Fruit fly (Drosophila melanogaster) whole organism, embryonic: ENCODE measurements around the gene DhpD.
A peak's percentile ranks its signal among the peaks of the same experiment; 100 is the strongest.

Experiments used
- Atf3 ChIP-seq: fragments of 200-800 bp; sonication (Bioruptor generic); optimal IDR thresholded peaks from 3 replicates; lab custom pipeline; 2016; ENCODE audit warnings: missing biosample characterization, missing genetic modification characterization
- Bteb2 ChIP-seq: fragments of 200-800 bp; sonication (Bioruptor generic); optimal IDR thresholded peaks from 2 replicates; lab custom pipeline; 2016; ENCODE audit warnings: missing biosample characterization, missing genetic modification characterization
- CG13424 ChIP-seq: fragments of 200-800 bp; sonication (Bioruptor generic); optimal IDR thresholded peaks from 2 replicates; lab custom pipeline; 2019; ENCODE audit warnings: missing biosample characterization, mild to moderate bottlenecking, missing genetic modification characterization, moderate library complexity
- CG14050 ChIP-seq: fragments of 200-800 bp; sonication (Bioruptor generic); IDR thresholded peaks from 3 replicates; pipeline ENCODE4 v1.3.6; 2022; ENCODE audit warnings: missing biosample characterization, missing genetic modification characterization
- CG1603 ChIP-seq: fragments of 200-800 bp; sonication (Bioruptor generic); optimal IDR thresholded peaks from 2 replicates; lab custom pipeline; 2019; ENCODE audit warnings: missing biosample characterization, mild to moderate bottlenecking, missing genetic modification characterization, moderate library complexity
- CG16863 ChIP-seq: fragments of 200-800 bp; sonication (Bioruptor generic); optimal IDR thresholded peaks from 3 replicates; lab custom pipeline; 2016; ENCODE audit warnings: missing biosample characterization, missing genetic modification characterization
- CG17829 ChIP-seq: fragments of 200-800 bp; optimal IDR thresholded peaks from 2 replicates; lab custom pipeline; 2019; ENCODE audit warnings: missing biosample characterization, mild to moderate bottlenecking, missing genetic modification characterization, moderate library complexity
- CG18476 ChIP-seq: fragments of 200-800 bp; sonication (Bioruptor generic); optimal IDR thresholded peaks from 2 replicates; lab custom pipeline; 2016; ENCODE audit warnings: missing biosample characterization, mild to moderate bottlenecking, missing genetic modification characterization
- CG2199 ChIP-seq: fragments of 200-800 bp; sonication (Bioruptor generic); IDR thresholded peaks from 3 replicates; pipeline ENCODE4 v1.3.6; 2022; ENCODE audit warnings: missing biosample characterization, missing genetic modification characterization
- CG2678 ChIP-seq: fragments of 200-800 bp; sonication (Bioruptor generic); optimal IDR thresholded peaks from 3 replicates; lab custom pipeline; 2019; ENCODE audit warnings: missing biosample characterization, mild to moderate bottlenecking, missing genetic modification characterization, moderate library complexity
- CG30020 ChIP-seq: fragments of 200-800 bp; optimal IDR thresholded peaks from 2 replicates; lab custom pipeline; 2019; ENCODE audit warnings: missing biosample characterization, mild to moderate bottlenecking, missing genetic modification characterization, moderate library complexity
- CG30403 ChIP-seq: fragments of 200-800 bp; sonication (Bioruptor generic); optimal IDR thresholded peaks from 3 replicates; lab custom pipeline; 2016; ENCODE audit warnings: missing biosample characterization, missing genetic modification characterization
- CG32532 ChIP-seq: fragments of 200-800 bp; sonication (Bioruptor generic); IDR thresholded peaks from 2 replicates; pipeline ENCODE4 v1.3.6; 2022; ENCODE audit warnings: missing biosample characterization, missing genetic modification characterization
- CG4404 ChIP-seq: fragments of 200-800 bp; sonication (Bioruptor generic); IDR thresholded peaks from 2 replicates; pipeline ENCODE4 v1.3.6; 2022; ENCODE audit warnings: missing biosample characterization, missing genetic modification characterization
- CG5180 ChIP-seq: fragments of 200-800 bp; sonication (Bioruptor generic); optimal IDR thresholded peaks from 3 replicates; lab custom pipeline; 2017; ENCODE audit warnings: missing biosample characterization, missing genetic modification characterization, mild to moderate bottlenecking, moderate library complexity, missing genetic modification reagents
- CG6175 ChIP-seq: fragments of 200-800 bp; sonication (Bioruptor generic); IDR thresholded peaks from 3 replicates; pipeline ENCODE4 v1.3.6; 2022; ENCODE audit warnings: missing biosample characterization, missing genetic modification characterization
- CG7271 ChIP-seq: fragments of 200-800 bp; sonication (Bioruptor generic); optimal IDR thresholded peaks from 2 replicates; lab custom pipeline; 2018; ENCODE audit warnings: missing biosample characterization, mild to moderate bottlenecking, missing genetic modification characterization, moderate library complexity
- CG7556 ChIP-seq: fragments of 200-800 bp; sonication (Bioruptor generic); optimal IDR thresholded peaks from 2 replicates; lab custom pipeline; 2017; ENCODE audit warnings: missing biosample characterization, mild to moderate bottlenecking, missing genetic modification characterization
- CG7963 ChIP-seq: fragments of 200-800 bp; sonication (Bioruptor generic); IDR thresholded peaks from 3 replicates; pipeline ENCODE4 v1.3.6; 2022; ENCODE audit warnings: missing biosample characterization, missing genetic modification characterization; ENCODE audit not compliant: partially characterized antibody
- CoRest ChIP-seq: fragments of 200-800 bp; sonication (Bioruptor generic); optimal IDR thresholded peaks from 3 replicates; lab custom pipeline; 2018; ENCODE audit warnings: missing biosample characterization, mild to moderate bottlenecking, missing genetic modification characterization, moderate library complexity
- Dad ChIP-seq: fragments of 200-800 bp; sonication (Bioruptor generic); optimal IDR thresholded peaks from 3 replicates; lab custom pipeline; 2016; ENCODE audit warnings: missing biosample characterization, missing genetic modification characterization
- Dek ChIP-seq: fragments of 200-800 bp; sonication (Bioruptor generic); optimal IDR thresholded peaks from 3 replicates; lab custom pipeline; 2019; ENCODE audit warnings: missing biosample characterization, mild to moderate bottlenecking, missing genetic modification characterization, moderate library complexity
- Drgx ChIP-seq: fragments of 200-800 bp; sonication (Bioruptor generic); IDR thresholded peaks from 2 replicates; pipeline ENCODE4 v1.3.6; 2022; ENCODE audit warnings: missing biosample characterization, missing genetic modification characterization
- Hmx ChIP-seq: fragments of 200-800 bp; sonication (Bioruptor generic); optimal IDR thresholded peaks from 2 replicates; lab custom pipeline; 2016; ENCODE audit warnings: missing biosample characterization, missing genetic modification characterization
- Hr51 ChIP-seq, 2 experiments: fragments of 200-800 bp; sonication (Bioruptor generic); optimal IDR thresholded peaks; 2 replicates in 1 of 2; 3 replicates in 1 of 2; lab custom pipeline; 2016 to 2018; ENCODE audit warnings: missing biosample characterization in 2 of 2, missing genetic modification characterization in 2 of 2, mild to moderate bottlenecking in 1 of 2, moderate library complexity in 1 of 2
- MBD-R2 ChIP-seq: fragments of 200-800 bp; sonication (Bioruptor generic); IDR thresholded peaks from 2 replicates; pipeline ENCODE4 v1.3.6; 2022; ENCODE audit warnings: missing biosample characterization, missing genetic modification characterization
- NFAT ChIP-seq: fragments of 200-800 bp; sonication (Bioruptor generic); IDR thresholded peaks from 2 replicates; pipeline ENCODE4 v1.3.6; 2022; ENCODE audit warnings: missing biosample characterization, missing genetic modification characterization
- Nf-YA ChIP-seq: fragments of 200-800 bp; sonication (Bioruptor generic); IDR thresholded peaks from 2 replicates; pipeline ENCODE4 v1.3.6; 2022; ENCODE audit warnings: missing biosample characterization, missing genetic modification characterization
- Scr ChIP-seq: fragments of 200-800 bp; sonication (Bioruptor generic); IDR thresholded peaks from 2 replicates; pipeline ENCODE4 v1.3.6; 2022; ENCODE audit warnings: missing biosample characterization, missing genetic modification characterization; ENCODE audit not compliant: partially characterized antibody
- bbx ChIP-seq: fragments of 200-800 bp; sonication (Bioruptor generic); IDR thresholded peaks from 2 replicates; pipeline ENCODE4 v1.3.6; 2022; ENCODE audit warnings: missing biosample characterization, missing genetic modification characterization; ENCODE audit not compliant: partially characterized antibody
- bcd ChIP-seq: fragments of 200-800 bp; sonication (Bioruptor generic); optimal IDR thresholded peaks from 2 replicates; lab custom pipeline; 2017; ENCODE audit warnings: missing biosample characterization, mild to moderate bottlenecking, missing genetic modification characterization
- crol ChIP-seq: fragments of 200-800 bp; sonication (Bioruptor generic); IDR thresholded peaks from 2 replicates; pipeline ENCODE4 v1.3.6; 2022; ENCODE audit warnings: missing biosample characterization, missing genetic modification characterization
- dan ChIP-seq: fragments of 200-800 bp; sonication (Bioruptor generic); IDR thresholded peaks from 2 replicates; pipeline ENCODE4 v1.3.6; 2022; ENCODE audit warnings: missing biosample characterization, missing genetic modification characterization
- dimm ChIP-seq: fragments of 200-800 bp; sonication (Bioruptor generic); IDR thresholded peaks from 2 replicates; pipeline ENCODE4 v1.3.6; 2022; ENCODE audit warnings: missing biosample characterization, missing genetic modification characterization
- disco-r ChIP-seq: fragments of 200-800 bp; sonication (Bioruptor generic); optimal IDR thresholded peaks from 2 replicates; lab custom pipeline; 2016; ENCODE audit warnings: missing biosample characterization, missing genetic modification characterization
- ems ChIP-seq: fragments of 200-800 bp; sonication (Bioruptor generic); optimal IDR thresholded peaks from 3 replicates; lab custom pipeline; 2016; ENCODE audit warnings: missing biosample characterization, missing genetic modification characterization
- exex ChIP-seq: fragments of 200-800 bp; sonication (Bioruptor generic); optimal IDR thresholded peaks from 4 replicates; lab custom pipeline; 2018; ENCODE audit warnings: missing biosample characterization, mild to moderate bottlenecking, missing genetic modification characterization, moderate library complexity
- h ChIP-seq: fragments of >200 bp; optimal IDR thresholded peaks from 2 replicates; lab custom pipeline; 2017
- nmo ChIP-seq: fragments of 200-800 bp; sonication (Bioruptor generic); optimal IDR thresholded peaks from 2 replicates; lab custom pipeline; 2018; ENCODE audit warnings: missing biosample characterization, mild to moderate bottlenecking, missing genetic modification characterization, moderate library complexity
- odd ChIP-seq: fragments of 200-800 bp; sonication (Bioruptor generic); optimal IDR thresholded peaks from 2 replicates; lab custom pipeline; 2017; ENCODE audit warnings: missing biosample characterization, mild to moderate bottlenecking, missing genetic modification characterization
- onecut ChIP-seq: fragments of 200-800 bp; sonication (Bioruptor generic); IDR thresholded peaks from 2 replicates; pipeline ENCODE4 v1.3.6; 2022; ENCODE audit warnings: missing biosample characterization, missing genetic modification characterization
- pan ChIP-seq, 4 experiments: fragments of >200 bp in 3 of 4; fragments of 200-800 bp in 1 of 4; sonication (Bioruptor generic) in 1 of 4; optimal IDR thresholded peaks in 3 of 4; IDR thresholded peaks in 1 of 4; 2 replicates each; pipeline versions ENCODE4 v1.3.6 to Lab custom; 2017 to 2022; ENCODE audit warnings: missing biosample characterization in 2 of 4, missing genetic modification characterization in 2 of 4, mixed read lengths in 1 of 4
- peb ChIP-seq: fragments of 200-800 bp; sonication (Bioruptor generic); IDR thresholded peaks from 2 replicates; pipeline ENCODE4 v1.3.6; 2022; ENCODE audit warnings: missing biosample characterization, missing genetic modification characterization
- psq ChIP-seq: fragments of 200-800 bp; sonication (Bioruptor generic); optimal IDR thresholded peaks from 2 replicates; lab custom pipeline; 2017; ENCODE audit warnings: missing biosample characterization, missing genetic modification characterization
- sd ChIP-seq: fragments of 200-800 bp; sonication (Bioruptor generic); optimal IDR thresholded peaks from 3 replicates; lab custom pipeline; 2018; ENCODE audit warnings: missing biosample characterization, mild to moderate bottlenecking, missing genetic modification characterization, moderate library complexity
- slbo ChIP-seq: fragments of 200-800 bp; sonication (Bioruptor generic); IDR thresholded peaks from 2 replicates; pipeline ENCODE4 v1.3.6; 2022; ENCODE audit warnings: missing biosample characterization, missing genetic modification characterization
- sna ChIP-seq: fragments of 200-800 bp; sonication (Bioruptor generic); IDR thresholded peaks from 2 replicates; pipeline ENCODE4 v1.3.6; 2022; ENCODE audit warnings: missing biosample characterization, missing genetic modification characterization; ENCODE audit not compliant: partially characterized antibody
- unpg ChIP-seq: fragments of 200-800 bp; sonication (Bioruptor generic); optimal IDR thresholded peaks from 3 replicates; lab custom pipeline; 2018; ENCODE audit warnings: missing biosample characterization, mild to moderate bottlenecking, missing genetic modification characterization, moderate library complexity
- vvl ChIP-seq: fragments of 200-800 bp; sonication (Bioruptor generic); IDR thresholded peaks from 2 replicates; pipeline ENCODE4 v1.3.6; 2022; ENCODE audit warnings: missing biosample characterization, missing genetic modification characterization

The DhpD gene

dm6 chr3R:4243096-4243940 lies 14.3 kb upstream of the DhpD start, which contains the start of gene CG34305 (continued):
- TF ChIP-seq nmo (GFP tag; lab: Kevin White, UChicago) (peak; percentile 6), Nf-YA (GFP tag; lab: Robert Waterston, UW) (no peak), CG30020 (tag; lab: Kevin White, UChicago) (no peak), disco-r (GFP tag; lab: Kevin White, UChicago) (no peak), odd (GFP tag; lab: Kevin White, UChicago) (no peak), CG2678 (tag; lab: Kevin White, UChicago) (peak; percentile 53), vvl (GFP tag; lab: Robert Waterston, UW) (no peak), CG5180 (GFP tag; lab: Kevin White, UChicago) (no peak), CG32532 (GFP tag; lab: Robert Waterston, UW) (peak; percentile 37; the same call in 1 of the 2 replicates), unpg (GFP tag; lab: Kevin White, UChicago) (peak; percentile 20), peb (GFP tag; lab: Robert Waterston, UW) (no peak), CG1603 (tag; lab: Kevin White, UChicago) (no peak), CG4404 (GFP tag; lab: Robert Waterston, UW) (no peak), sna (GFP tag; lab: Robert Waterston, UW) (no peak), sd (tag; lab: Kevin White, UChicago) (peak; percentile 6), dan (GFP tag; lab: Robert Waterston, UW) (no peak), bcd (no peak), Drgx (GFP tag; lab: Robert Waterston, UW) (no peak), Bteb2 (no peak), Dad (GFP tag; lab: Kevin White, UChicago) (no peak), psq (GFP tag; lab: Kevin White, UChicago) (no peak), bbx (no peak), CG7556 (peak; percentile 8), CG13424 (tag; lab: Kevin White, UChicago) (no peak), CG14050 (GFP tag; lab: Robert Waterston, UW) (no peak), h (lab: Kevin White, UChicago) (no peak), CG2199 (GFP tag; lab: Robert Waterston, UW) (0 out of 3 replicates have a peak, but pooled peaks have one; percentile 51), Atf3 (no peak), CG7963 (no peak), CG18476 (no peak), slbo (GFP tag; lab: Robert Waterston, UW) (peak; percentile 37), Scr (GFP tag; lab: Robert Waterston, UW) (no peak), Hr51 (GFP tag; optimal IDR thresholded peaks at IDR 0.05; lab: Kevin White, UChicago) (peak in 1 of 2 experiments; percentile 43), Dek (tag; lab: Kevin White, UChicago) (peak; percentile 26), NFAT (peak; percentile 39; the same call in 1 of the 2 replicates), exex (tag; lab: Kevin White, UChicago) (no peak), pan (optimal IDR thresholded peaks at IDR 0.05; lab: Kevin White, UChicago) (no peak), pan (GFP tag; optimal IDR thresholded peaks at IDR 0.05 in 1 of 2, IDR thresholded peaks at IDR 0.05 in 1 of 2) (peak in 1 of 2 experiments; percentile 28), CG7271 (tag; lab: Kevin White, UChicago) (no peak), CG17829 (peak; percentile 5), dimm (no peak), CG16863 (GFP tag; lab: Kevin White, UChicago) (no peak), CG6175 (GFP tag; lab: Robert Waterston, UW) (no peak), Hmx (GFP tag; lab: Kevin White, UChicago) (no peak), ems (no peak), MBD-R2 (GFP tag; lab: Robert Waterston, UW) (no peak), CG30403 (GFP tag; lab: Kevin White, UChicago) (peak; percentile 9), crol (GFP tag; lab: Robert Waterston, UW) (no peak), CoRest (tag; lab: Kevin White, UChicago) (peak; percentile 17), onecut (GFP tag; lab: Robert Waterston, UW) (peak; percentile 89)
